Worm (Caenorhabditis elegans) whole organism, young adult: ENCODE measurements around the gene rrf-3.

Experiments
- B0019.2 ChIP-seq: fragments of 200-800 bp; sonication (Bioruptor generic); conservative IDR thresholded peaks from 2 replicates; pipeline ENCODE4 v1.3.6; 2022; ENCODE audit warnings: missing genetic modification reagents, missing genetic modification characterization, missing compliant biosample characterization
- B0035.1 ChIP-seq: sonication (generic microtip); optimal IDR thresholded peaks from 2 replicates; lab custom pipeline; 2016; ENCODE audit warnings: missing genetic modification characterization, mild to moderate bottlenecking, missing compliant biosample characterization, missing genotype, missing genetic modification reagents
- D2030.7 ChIP-seq: fragments of 200-800 bp; sonication (Bioruptor generic); IDR thresholded peaks from 2 replicates; pipeline ENCODE4 v1.3.6; 2022; ENCODE audit warnings: missing genetic modification reagents, missing genetic modification characterization, missing compliant biosample characterization
- F23B12.7 ChIP-seq: sonication (generic microtip); optimal IDR thresholded peaks from 2 replicates; lab custom pipeline; 2017; ENCODE audit warnings: missing genetic modification characterization, mild to moderate bottlenecking, missing compliant biosample characterization, antibody characterized with exemption, moderate library complexity; ENCODE audit not compliant: insufficient read depth
- F33H1.4 ChIP-seq: fragments of 200-800 bp; sonication (Bioruptor generic); IDR thresholded peaks from 2 replicates; pipeline ENCODE4 v1.3.6; 2022; ENCODE audit warnings: missing genetic modification reagents, missing genetic modification characterization, missing compliant biosample characterization
- F49E8.2 ChIP-seq: sonication (generic microtip); optimal IDR thresholded peaks from 3 replicates; lab custom pipeline; 2017; ENCODE audit warnings: missing genetic modification characterization, mild to moderate bottlenecking, missing compliant biosample characterization, antibody characterized with exemption, moderate library complexity; ENCODE audit not compliant: insufficient read depth
- K11D2.4 ChIP-seq: fragments of 200-800 bp; sonication (Bioruptor generic); IDR thresholded peaks from 2 replicates; pipeline ENCODE4 v1.3.6; 2022; ENCODE audit warnings: missing genetic modification reagents, missing genetic modification characterization, missing compliant biosample characterization
- K12H6.12 ChIP-seq: fragments of 200-800 bp; sonication (Bioruptor generic); optimal IDR thresholded peaks from 2 replicates; lab custom pipeline; 2018; ENCODE audit warnings: mild to moderate bottlenecking, missing genetic modification characterization, missing compliant biosample characterization
- Y56A3A.18 ChIP-seq: fragments of 200-800 bp; sonication (Bioruptor generic); IDR thresholded peaks from 2 replicates; pipeline ENCODE4 v1.3.6; 2022; ENCODE audit warnings: missing genetic modification reagents, missing genetic modification characterization, missing compliant biosample characterization
- Y95B8A.8 ChIP-seq: fragments of 200-800 bp; sonication (Bioruptor generic); IDR thresholded peaks from 2 replicates; pipeline ENCODE4 v1.3.6; 2022; ENCODE audit warnings: missing genetic modification reagents, missing genetic modification characterization, missing compliant biosample characterization
- ZK185.1 ChIP-seq: sonication (generic microtip); optimal IDR thresholded peaks from 2 replicates; lab custom pipeline; 2016; ENCODE audit warnings: mild to moderate bottlenecking, missing genetic modification characterization, missing compliant biosample characterization; ENCODE audit not compliant: poor library complexity, severe bottlenecking
- attf-5 ChIP-seq: fragments of 200-800 bp; sonication (Bioruptor generic); optimal IDR thresholded peaks from 2 replicates; lab custom pipeline; 2018; ENCODE audit warnings: mild to moderate bottlenecking, missing genetic modification characterization, missing compliant biosample characterization
- attf-6 ChIP-seq: fragments of 200-800 bp; sonication (Bioruptor generic); IDR thresholded peaks from 2 replicates; pipeline ENCODE4 v1.3.6; 2022; ENCODE audit warnings: missing genetic modification reagents, missing genetic modification characterization, missing compliant biosample characterization
- bed-1 ChIP-seq: fragments of 200-800 bp; sonication (Bioruptor generic); IDR thresholded peaks from 2 replicates; pipeline ENCODE4 v1.3.6; 2022; ENCODE audit warnings: missing genetic modification reagents, missing genetic modification characterization, missing compliant biosample characterization
- bed-2 ChIP-seq: fragments of 200-800 bp; sonication (Bioruptor generic); IDR thresholded peaks from 2 replicates; pipeline ENCODE4 v1.3.6; 2022; ENCODE audit warnings: missing genetic modification reagents, missing genetic modification characterization, missing compliant biosample characterization
- cebp-1 ChIP-seq, 2 experiments: fragments of 200-800 bp in 1 of 2; sonication (Bioruptor generic) in 1 of 2; sonication (generic microtip) in 1 of 2; IDR thresholded peaks in 1 of 2; optimal IDR thresholded peaks in 1 of 2; 2 replicates each; pipeline versions ENCODE4 v1.3.6 to Lab custom; 2017 to 2022; ENCODE audit warnings: missing compliant biosample characterization in 2 of 2, missing genetic modification characterization in 2 of 2, mild to moderate bottlenecking in 1 of 2, missing genetic modification reagents in 1 of 2, moderate library complexity in 1 of 2
- ceh-100 ChIP-seq: fragments of 200-800 bp; sonication (Bioruptor generic); IDR thresholded peaks from 2 replicates; pipeline ENCODE4 v1.3.6; 2022; ENCODE audit warnings: missing genetic modification reagents, missing genetic modification characterization, missing compliant biosample characterization
- ceh-27 ChIP-seq: fragments of 200-800 bp; sonication (Bioruptor generic); optimal IDR thresholded peaks from 2 replicates; lab custom pipeline; 2018; ENCODE audit warnings: mild to moderate bottlenecking, missing genetic modification characterization, moderate library complexity, missing compliant biosample characterization
- ceh-79 ChIP-seq: sonication (generic microtip); optimal IDR thresholded peaks from 2 replicates; lab custom pipeline; 2017; ENCODE audit warnings: mild to moderate bottlenecking, missing genetic modification characterization, missing compliant biosample characterization
- ceh-91 ChIP-seq: fragments of 200-800 bp; sonication (Bioruptor generic); IDR thresholded peaks from 2 replicates; pipeline ENCODE4 v1.3.6; 2022; ENCODE audit warnings: missing genetic modification reagents, missing genetic modification characterization, missing compliant biosample characterization
- dox-1 ChIP-seq: fragments of 200-800 bp; sonication (Bioruptor generic); IDR thresholded peaks from 2 replicates; pipeline ENCODE4 v1.3.6; 2022; ENCODE audit warnings: missing genetic modification reagents, missing genetic modification characterization, missing compliant biosample characterization
- dpff-1 ChIP-seq: sonication (generic microtip); optimal IDR thresholded peaks from 2 replicates; lab custom pipeline; 2017; ENCODE audit warnings: mild to moderate bottlenecking, missing genetic modification characterization, missing compliant biosample characterization
- dpl-1 ChIP-seq: fragments of 150-350 bp; optimal IDR thresholded peaks from 2 replicates; lab custom pipeline; 2014; ENCODE audit warnings: missing biosample characterization, missing genetic modification reagents, missing genetic modification characterization
- hmg-1.2 ChIP-seq: fragments of 200-800 bp; sonication (Bioruptor generic); IDR thresholded peaks from 2 replicates; pipeline ENCODE4 v1.3.6; 2022; ENCODE audit warnings: missing genetic modification reagents, missing genetic modification characterization, missing compliant biosample characterization
- hsf-1 ChIP-seq: fragments of 200-800 bp; sonication (Bioruptor generic); IDR thresholded peaks from 2 replicates; pipeline ENCODE4 v1.3.6; 2022; ENCODE audit warnings: missing genetic modification reagents, missing genetic modification characterization, missing compliant biosample characterization
- lag-1 ChIP-seq: fragments of 200-800 bp; sonication (Bioruptor generic); IDR thresholded peaks from 2 replicates; pipeline ENCODE4 v1.3.6; 2022; ENCODE audit warnings: missing genetic modification reagents, missing genetic modification characterization, missing compliant biosample characterization
- let-607 ChIP-seq, 2 experiments: fragments of 200-800 bp in 1 of 2; sonication (Bioruptor generic) in 1 of 2; sonication (generic microtip) in 1 of 2; optimal IDR thresholded peaks; 2 replicates each; lab custom pipeline; 2016 to 2018; ENCODE audit warnings: mild to moderate bottlenecking in 2 of 2, missing compliant biosample characterization in 2 of 2, missing genetic modification characterization in 2 of 2, moderate library complexity in 2 of 2, missing genotype in 1 of 2
- lin-54 ChIP-seq: fragments of 200-800 bp; sonication (Bioruptor generic); optimal IDR thresholded peaks from 2 replicates; lab custom pipeline; 2018; ENCODE audit warnings: mild to moderate bottlenecking, missing genetic modification characterization, missing compliant biosample characterization
- lir-1 ChIP-seq: fragments of 200-800 bp; sonication (Bioruptor generic); conservative IDR thresholded peaks from 2 replicates; pipeline ENCODE4 v1.3.6; 2022; ENCODE audit warnings: missing genetic modification reagents, missing genetic modification characterization, missing compliant biosample characterization
- lsl-1 ChIP-seq: fragments of 200-800 bp; sonication (Bioruptor generic); optimal IDR thresholded peaks from 2 replicates; lab custom pipeline; 2018; ENCODE audit warnings: mild to moderate bottlenecking, missing genetic modification characterization, moderate library complexity, missing compliant biosample characterization
- madf-3 ChIP-seq: fragments of 200-800 bp; sonication (Bioruptor generic); IDR thresholded peaks from 2 replicates; pipeline ENCODE4 v1.3.6; 2022; ENCODE audit warnings: missing genetic modification reagents, missing genetic modification characterization, missing compliant biosample characterization
- madf-6 ChIP-seq: fragments of 200-800 bp; sonication (Bioruptor generic); IDR thresholded peaks from 2 replicates; pipeline ENCODE4 v1.3.6; 2022; ENCODE audit warnings: missing genetic modification reagents, missing genetic modification characterization, missing compliant biosample characterization
- mel-28 ChIP-seq: sonication (generic microtip); optimal IDR thresholded peaks from 2 replicates; lab custom pipeline; 2016; ENCODE audit warnings: borderline replicate concordance, mild to moderate bottlenecking, missing genetic modification characterization, missing compliant biosample characterization
- nhr-179 ChIP-seq: sonication (generic microtip); optimal IDR thresholded peaks from 2 replicates; lab custom pipeline; 2016; ENCODE audit warnings: mild to moderate bottlenecking, missing genetic modification characterization, missing compliant biosample characterization
- nhr-80 ChIP-seq: sonication (generic microtip); optimal IDR thresholded peaks from 2 replicates; lab custom pipeline; 2016; ENCODE audit warnings: missing genetic modification characterization, missing compliant biosample characterization
- nhr-90 ChIP-seq: sonication (generic microtip); optimal IDR thresholded peaks from 2 replicates; lab custom pipeline; 2016; ENCODE audit warnings: missing genotype, mild to moderate bottlenecking, missing genetic modification characterization, missing compliant biosample characterization
- pha-4 ChIP-seq: fragments of 150-350 bp; sonication (generic microtip); optimal IDR thresholded peaks from 2 replicates; lab custom pipeline; 2014; ENCODE audit warnings: missing biosample characterization, missing genetic modification reagents, missing genetic modification characterization
- rec-8 ChIP-seq, 2 experiments: sonication (generic microtip); optimal IDR thresholded peaks; 2 replicates each; lab custom pipeline; 2016; ENCODE audit warnings: mild to moderate bottlenecking in 2 of 2, missing genetic modification characterization in 2 of 2, missing genetic modification reagents in 2 of 2, missing genotype in 2 of 2, missing biosample characterization in 1 of 2, missing compliant biosample characterization in 1 of 2, moderate library complexity in 1 of 2
- sea-2 ChIP-seq: fragments of 200-800 bp; sonication (Bioruptor generic); IDR thresholded peaks from 2 replicates; pipeline ENCODE4 v1.3.6; 2022; ENCODE audit warnings: missing genetic modification characterization, missing compliant biosample characterization
- snpc-1.1 ChIP-seq: sonication (generic microtip); optimal IDR thresholded peaks from 2 replicates; lab custom pipeline; 2017; ENCODE audit warnings: missing genetic modification characterization, mild to moderate bottlenecking, missing compliant biosample characterization, antibody characterized with exemption, moderate library complexity, missing genotype, missing genetic modification reagents; ENCODE audit not compliant: insufficient read depth
- snpc-3.4 ChIP-seq: sonication (generic microtip); optimal IDR thresholded peaks from 2 replicates; lab custom pipeline; 2017; ENCODE audit warnings: missing genetic modification characterization, mild to moderate bottlenecking, missing compliant biosample characterization, antibody characterized with exemption, moderate library complexity, missing genotype, missing genetic modification reagents
- snpc-4 ChIP-seq, 5 experiments: fragments of 150-350 bp in 1 of 5; sonication (generic microtip) in 4 of 5; optimal IDR thresholded peaks; 2 replicates each; lab custom pipeline; 2014 to 2018; ENCODE audit warnings: missing genetic modification characterization in 5 of 5, missing biosample characterization in 3 of 5, antibody characterized with exemption in 2 of 5, mild to moderate bottlenecking in 2 of 5, missing compliant biosample characterization in 2 of 5, missing genotype in 2 of 5, moderate library complexity in 2 of 5, missing genetic modification reagents in 1 of 5
- ztf-18 ChIP-seq: sonication (generic microtip); optimal IDR thresholded peaks from 2 replicates; lab custom pipeline; 2016; ENCODE audit warnings: missing genotype, mild to moderate bottlenecking, missing genetic modification characterization, missing compliant biosample characterization

The rrf-3 gene

ce11 chrII:8124867-8125266 is 37.4 kb upstream of the rrf-3 start, which contains the start of gene ire-1:
TSS of gene ire-1 (minus strand) at chrII:8124910.
- peak; percentile 37 for TF ChIP-seq ZK185.1 (tag; lab: Kevin White, UChicago)
- peak; percentile 74 for TF ChIP-seq attf-5 (GFP tag; lab: Kevin White, UChicago)
- TF ChIP-seq nhr-80 (tag; lab: Kevin White, UChicago): peak; percentile 61
- peak; percentile 47; the same call in 1 of the 2 replicates for TF ChIP-seq Y95B8A.8 (GFP tag; lab: Robert Waterston, UW)
- TF ChIP-seq D2030.7: peak; percentile 12; the same call in 1 of the 2 replicates
- peak; percentile 55 for TF ChIP-seq snpc-3.4 (tag; lab: Kevin White, UChicago)
- no peak for TF ChIP-seq ceh-91 (GFP tag; lab: Robert Waterston, UW)
- peak; percentile 89 for TF ChIP-seq lsl-1 (GFP tag; lab: Kevin White, UChicago)
- peak; percentile 63 for TF ChIP-seq F49E8.2
- peak; percentile 30; the same call in 1 of the 2 replicates for TF ChIP-seq madf-6 (GFP tag; lab: Robert Waterston, UW)
- TF ChIP-seq hmg-1.2: peak; percentile 25; the same call in 1 of the 2 replicates
- no peak for TF ChIP-seq ceh-27
- peak; percentile 33 for TF ChIP-seq K12H6.12 (tag; lab: Kevin White, UChicago)
- peak; percentile 82 for TF ChIP-seq cebp-1 (GFP tag; IDR thresholded peaks at IDR 0.05; lab: Robert Waterston, UW)
- peak; percentile 92 for TF ChIP-seq cebp-1 (tag; optimal IDR thresholded peaks at IDR 0.05; lab: Kevin White, UChicago)
- TF ChIP-seq lag-1 (GFP tag; lab: Robert Waterston, UW): no peak
- no peak for TF ChIP-seq madf-3
- no peak for TF ChIP-seq rec-8 (tag; optimal IDR thresholded peaks at IDR 0.05; lab: Kevin White, UChicago)
- TF ChIP-seq attf-6 (GFP tag; lab: Robert Waterston, UW): no peak
- TF ChIP-seq dpff-1 (tag; lab: Kevin White, UChicago): no peak
- peak; percentile 64 for TF ChIP-seq F23B12.7 (tag; lab: Kevin White, UChicago)
- TF ChIP-seq ceh-79 (tag; lab: Kevin White, UChicago): no peak
- peak; percentile 28 for TF ChIP-seq ztf-18 (tag; lab: Kevin White, UChicago)
- no peak for TF ChIP-seq hsf-1
- TF ChIP-seq F33H1.4: peak; percentile 45; the same call in 1 of the 2 replicates
- TF ChIP-seq sea-2 (GFP tag; lab: Robert Waterston, UW): no peak
- TF ChIP-seq nhr-90 (tag; lab: Kevin White, UChicago): no peak
- no peak for TF ChIP-seq snpc-1.1
- peak; percentile 41; the same call in 1 of the 2 replicates for TF ChIP-seq ceh-100
- peak; percentile 59 for TF ChIP-seq dox-1
- TF ChIP-seq lin-54: no peak
- TF ChIP-seq nhr-179 (tag; lab: Kevin White, UChicago): no peak
- no peak for TF ChIP-seq bed-1 (GFP tag; lab: Robert Waterston, UW)
- TF ChIP-seq lir-1 (GFP tag; lab: Robert Waterston, UW): no peak
- no peak for TF ChIP-seq B0035.1 (tag; lab: Kevin White, UChicago)
- TF ChIP-seq mel-28 (tag; lab: Kevin White, UChicago): no peak
- peak; percentile 3 for TF ChIP-seq dpl-1 (GFP tag; lab: Kevin White, UChicago)
- peak; percentile 73 for TF ChIP-seq pha-4 (tag; lab: Kevin White, UChicago)
- peak; percentile 31; the same call in 1 of the 2 replicates for TF ChIP-seq B0019.2
- no peak for TF ChIP-seq Y56A3A.18 (GFP tag; lab: Robert Waterston, UW)
- TF ChIP-seq let-607 (tag; optimal IDR thresholded peaks at IDR 0.05; lab: Kevin White, UChicago): peak; percentile 30 to 73
- TF ChIP-seq K11D2.4 (GFP tag; lab: Robert Waterston, UW): no peak
- TF ChIP-seq snpc-4 (GFP tag; optimal IDR thresholded peaks at IDR 0.05; lab: Kevin White, UChicago): no peak
- peak in 1 of 4 experiments; percentile 55 for TF ChIP-seq snpc-4 (tag; optimal IDR thresholded peaks at IDR 0.05; lab: Kevin White, UChicago)
- no peak for TF ChIP-seq bed-2
- TF ChIP-seq, all 124 proteins: peak for 22
